Worm (Caenorhabditis elegans) whole organism, young adult: Measurements from ENCODE around the gene Y7A5A.9.

ENCODE experiments used
- chd-7 ChIP-seq: sonication (generic microtip); optimal IDR thresholded peaks from 2 replicates; lab custom pipeline; 2016; ENCODE audit warnings: mild to moderate bottlenecking, missing genetic modification characterization, moderate library complexity, missing compliant biosample characterization
- die-1 ChIP-seq: sonication (generic microtip); optimal IDR thresholded peaks from 2 replicates; lab custom pipeline; 2016; ENCODE audit warnings: missing genotype, mild to moderate bottlenecking, missing genetic modification characterization, missing compliant biosample characterization
- nhr-27 ChIP-seq: fragments of 200-800 bp; sonication (Bioruptor generic); optimal IDR thresholded peaks from 2 replicates; lab custom pipeline; 2018; ENCODE audit warnings: mild to moderate bottlenecking, missing genetic modification characterization, moderate library complexity, missing compliant biosample characterization
- pha-4 ChIP-seq: fragments of 150-350 bp; sonication (generic microtip); optimal IDR thresholded peaks from 2 replicates; lab custom pipeline; 2014; ENCODE audit warnings: missing biosample characterization, missing genetic modification reagents, missing genetic modification characterization
- unc-62 ChIP-seq: fragments of 150-350 bp; optimal IDR thresholded peaks from 2 replicates; lab custom pipeline; 2014; ENCODE audit warnings: missing biosample characterization, missing genetic modification reagents, missing genetic modification characterization

DNA sequence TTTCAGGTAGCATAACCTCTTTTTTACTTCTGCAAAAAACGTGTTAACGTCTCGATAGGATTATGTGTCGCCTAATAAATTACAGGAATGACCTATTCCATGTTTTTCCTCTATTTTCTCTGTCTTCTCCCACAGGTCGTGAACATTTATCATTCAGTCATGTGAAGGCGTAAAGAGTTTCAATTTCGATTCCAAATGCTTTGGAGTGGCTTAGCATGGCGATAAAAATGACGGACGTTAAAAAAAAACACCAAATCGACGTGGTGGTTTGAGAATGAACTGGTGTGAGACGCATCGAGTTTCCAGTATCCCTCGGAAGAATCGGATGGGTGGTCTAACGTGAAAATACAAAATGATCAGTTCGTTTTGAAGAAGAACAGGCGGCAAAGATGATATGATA lies 42.6 kb downstream of the Y7A5A.9 start:
- no peak for TF ChIP-seq unc-62 (GFP tag; lab: Kevin White, UChicago)
- no peak for TF ChIP-seq nhr-27
- TF ChIP-seq chd-7 (tag; lab: Kevin White, UChicago), result no peak
- TF ChIP-seq die-1 (tag; lab: Kevin White, UChicago), result no peak
- no peak for TF ChIP-seq pha-4 (tag; lab: Kevin White, UChicago)
